Worm (Caenorhabditis elegans): Measurements from ENCODE around the gene pqbp-1.1.

DNA sequence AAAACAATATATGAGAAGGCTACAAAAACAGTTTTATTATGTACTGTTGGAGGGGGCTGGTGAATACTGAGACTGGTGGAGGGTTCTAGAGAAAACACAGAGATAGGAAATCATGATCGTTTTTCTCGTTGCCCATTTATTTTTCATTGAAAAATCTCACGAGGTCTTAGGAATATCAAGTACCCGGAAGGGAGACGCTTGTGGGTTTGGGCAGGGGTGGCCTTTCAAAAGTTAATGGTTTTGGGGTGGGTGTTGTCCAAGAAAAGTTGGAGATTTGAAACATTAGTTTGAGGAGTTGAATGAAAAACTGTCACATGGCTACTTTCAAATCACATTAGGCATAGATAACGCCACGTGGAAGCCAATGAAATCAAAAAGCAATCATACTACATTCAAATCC is 33.3 kb upstream of the pqbp-1.1 start:
- TF ChIP-seq cog-1 (tag; optimal IDR thresholded peaks at IDR 0.05) (no peak), ref-1 (GFP tag; conservative IDR thresholded peaks at IDR 0.05) (no peak), ztf-29 (GFP tag; IDR thresholded peaks at IDR 0.05) (no peak), flt-1 (GFP tag; IDR thresholded peaks at IDR 0.05) (no peak), tab-1 (GFP tag; IDR thresholded peaks at IDR 0.05) (no peak), med-1 (GFP tag; optimal IDR thresholded peaks at IDR 0.05; ENCODE audit: insufficient read depth) (no peak), klf-2 (GFP tag; conservative IDR thresholded peaks at IDR 0.05) (no peak), ztf-23 (GFP tag; IDR thresholded peaks at IDR 0.05) (no peak)

Data from whole organism, midembryonic.